Worm (Caenorhabditis elegans) whole organism, young adult: Measurements from ENCODE around the gene F56D6.22.

Source experiments
- F57A8.1 ChIP-seq: fragments of 200-800 bp; sonication (Bioruptor generic); optimal IDR thresholded peaks from 2 replicates; lab custom pipeline; 2018; ENCODE audit warnings: mild to moderate bottlenecking, missing genetic modification characterization, moderate library complexity, missing compliant biosample characterization
- efl-1 ChIP-seq: fragments of 150-350 bp; optimal IDR thresholded peaks from 2 replicates; lab custom pipeline; 2014; ENCODE audit warnings: missing biosample characterization, missing genetic modification reagents, missing genetic modification characterization
- egrh-3 ChIP-seq: fragments of 200-800 bp; sonication (Bioruptor generic); IDR thresholded peaks from 2 replicates; pipeline ENCODE4 v1.3.6; 2022; ENCODE audit warnings: missing genetic modification reagents, missing genetic modification characterization, missing compliant biosample characterization
- hlh-26 ChIP-seq: fragments of 200-800 bp; sonication (Bioruptor generic); conservative IDR thresholded peaks from 2 replicates; pipeline ENCODE4 v1.3.6; 2022; ENCODE audit warnings: missing genetic modification reagents, missing genetic modification characterization, missing compliant biosample characterization
- hmg-20 ChIP-seq: fragments of 200-800 bp; sonication (Bioruptor generic); IDR thresholded peaks from 2 replicates; pipeline ENCODE4 v1.3.6; 2022; ENCODE audit warnings: missing genetic modification reagents, missing genetic modification characterization, missing compliant biosample characterization
- hrde-1 ChIP-seq: sonication (generic microtip); optimal IDR thresholded peaks from 2 replicates; lab custom pipeline; 2016; ENCODE audit warnings: missing genetic modification characterization, mild to moderate bottlenecking, missing compliant biosample characterization, moderate library complexity, missing genotype, missing genetic modification reagents, borderline replicate concordance
- mel-28 ChIP-seq: sonication (generic microtip); optimal IDR thresholded peaks from 2 replicates; lab custom pipeline; 2016; ENCODE audit warnings: borderline replicate concordance, mild to moderate bottlenecking, missing genetic modification characterization, missing compliant biosample characterization
- nhr-179 ChIP-seq: sonication (generic microtip); optimal IDR thresholded peaks from 2 replicates; lab custom pipeline; 2016; ENCODE audit warnings: mild to moderate bottlenecking, missing genetic modification characterization, missing compliant biosample characterization
- nhr-27 ChIP-seq: fragments of 200-800 bp; sonication (Bioruptor generic); optimal IDR thresholded peaks from 2 replicates; lab custom pipeline; 2018; ENCODE audit warnings: mild to moderate bottlenecking, missing genetic modification characterization, moderate library complexity, missing compliant biosample characterization
- ztf-26 ChIP-seq: sonication (generic microtip); optimal IDR thresholded peaks from 2 replicates; lab custom pipeline; 2017; ENCODE audit warnings: missing genetic modification characterization, missing compliant biosample characterization

DNA sequence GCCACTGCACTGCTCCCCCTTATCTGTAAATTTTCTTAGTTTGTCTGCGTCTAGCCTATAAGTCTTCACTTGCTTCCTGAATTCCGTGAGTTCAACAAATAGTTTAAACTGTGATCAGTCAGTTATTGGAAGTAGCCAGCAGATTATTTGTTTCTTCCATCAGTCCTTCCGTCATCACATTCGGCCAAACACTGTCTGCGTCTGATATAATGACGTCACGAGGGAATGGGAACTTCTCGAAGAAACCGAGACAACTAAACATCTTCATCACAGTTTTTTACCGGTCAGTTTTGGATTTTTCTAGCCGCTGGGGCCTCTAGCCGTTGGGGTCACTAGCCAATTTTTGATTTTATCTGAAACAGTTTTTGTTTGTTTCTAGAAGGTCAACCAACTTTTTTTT, 41.4 kb downstream of the F56D6.22 start:
- TF ChIP-seq egrh-3 (GFP tag; lab: Robert Waterston, UW) (no peak), hrde-1 (tag; lab: Kevin White, UChicago) (no peak), hlh-26 (no peak), ztf-26 (no peak), efl-1 (GFP tag; lab: Kevin White, UChicago) (no peak), F57A8.1 (GFP tag; lab: Kevin White, UChicago) (no peak), nhr-179 (tag; lab: Kevin White, UChicago) (no peak), nhr-27 (tag; lab: Kevin White, UChicago) (no peak), mel-28 (tag; lab: Kevin White, UChicago) (no peak), hmg-20 (no peak)
